Worm (Caenorhabditis elegans): ENCODE measurements around the gene F47B8.18.
"Not testable (repeated sequence)": the region's sequence is repeated elsewhere in the genome, so short reads cannot be mapped to it uniquely, and the experiment has no call there.

ce11 chrV:14309632-14310031 lies 15.6 kb downstream of the F47B8.18 start, which contains the start of gene F14D7.14:
- TF ChIP-seq flt-1 (GFP tag; IDR thresholded peaks at IDR 0.05); scrt-1 (GFP tag; IDR thresholded peaks at IDR 0.05); hmbx-1 (tag; optimal IDR thresholded peaks at IDR 0.05); pes-1 (GFP tag; IDR thresholded peaks at IDR 0.05); ceh-13 (GFP tag; optimal IDR thresholded peaks at IDR 0.05); aly-1 (tag; optimal IDR thresholded peaks at IDR 0.05); ama-1 (optimal IDR thresholded peaks at IDR 0.05); hnd-1 (tag; optimal IDR thresholded peaks at IDR 0.05); tbx-37 (GFP tag; conservative IDR thresholded peaks at IDR 0.05): not testable (repeated sequence)

Measured in whole organism, early embryonic.